Worm (Caenorhabditis elegans) whole organism, midembryonic: ENCODE measurements around the gene M163.22.

Source experiments
- T22C8.4 ChIP-seq: fragments of 200-800 bp; sonication (Bioruptor generic); IDR thresholded peaks from 2 replicates; pipeline ENCODE4 v1.3.6; 2022; ENCODE audit warnings: missing genetic modification characterization, missing compliant biosample characterization
- cog-1 ChIP-seq: sonication (generic microtip); optimal IDR thresholded peaks from 2 replicates; lab custom pipeline; 2016; ENCODE audit warnings: missing genetic modification characterization, missing compliant biosample characterization
- flt-1 ChIP-seq: fragments of 200-800 bp; sonication (Bioruptor generic); IDR thresholded peaks from 2 replicates; pipeline ENCODE4 v1.3.6; 2022; ENCODE audit warnings: missing genetic modification characterization, missing compliant biosample characterization
- med-1 ChIP-seq: sonication (generic microtip); optimal IDR thresholded peaks from 2 replicates; lab custom pipeline; 2017; ENCODE audit warnings: missing genetic modification characterization, mild to moderate bottlenecking, missing compliant biosample characterization, antibody characterized with exemption, missing genetic modification reagents; ENCODE audit not compliant: insufficient read depth
- ref-1 ChIP-seq: fragments of 200-800 bp; sonication (Bioruptor generic); conservative IDR thresholded peaks from 2 replicates; pipeline ENCODE4 v1.3.6; 2022; ENCODE audit warnings: missing genetic modification reagents, missing genetic modification characterization, missing compliant biosample characterization
- ztf-23 ChIP-seq: fragments of 200-800 bp; sonication (Bioruptor generic); IDR thresholded peaks from 2 replicates; pipeline ENCODE4 v1.3.6; 2022; ENCODE audit warnings: missing genetic modification reagents, missing genetic modification characterization, missing compliant biosample characterization

ce11 chrX:14424673-14425072 is 41.0 kb upstream of the M163.22 start, which contains the start of gene F23D12.11:
- no peak for TF ChIP-seq cog-1 (tag; lab: Kevin White, UChicago)
- TF ChIP-seq med-1 = no peak
- TF ChIP-seq ref-1 = no peak
- TF ChIP-seq ztf-23 (GFP tag; lab: Robert Waterston, UW) = no peak
- TF ChIP-seq flt-1 (GFP tag; lab: Robert Waterston, UW) = no peak
- no peak for TF ChIP-seq T22C8.4 (GFP tag; lab: Robert Waterston, UW)
